Fruit fly (Drosophila melanogaster) whole organism, embryonic: ENCODE measurements around the gene Hez.
A peak's percentile ranks its signal among the peaks of the same experiment; 100 is the strongest.

ENCODE experiments used
- Bdp1 ChIP-seq: fragments of 200-800 bp; sonication (Bioruptor generic); optimal IDR thresholded peaks from 3 replicates; lab custom pipeline; 2016; ENCODE audit warnings: missing biosample characterization, missing genetic modification characterization
- Bgb ChIP-seq: fragments of 200-800 bp; sonication (Bioruptor generic); IDR thresholded peaks from 2 replicates; pipeline ENCODE4 v1.3.6; 2022; ENCODE audit warnings: missing biosample characterization, missing genetic modification characterization; ENCODE audit not compliant: partially characterized antibody
- CG10654 ChIP-seq: fragments of 200-800 bp; sonication (Bioruptor generic); optimal IDR thresholded peaks from 2 replicates; lab custom pipeline; 2016; ENCODE audit warnings: missing biosample characterization, missing genetic modification characterization
- CG11696 ChIP-seq: fragments of 200-800 bp; sonication (Bioruptor generic); IDR thresholded peaks from 2 replicates; pipeline ENCODE4 v1.3.6; 2022; ENCODE audit warnings: missing biosample characterization, missing genetic modification characterization
- CG12155 ChIP-seq: fragments of 200-800 bp; sonication (Bioruptor generic); optimal IDR thresholded peaks from 3 replicates; lab custom pipeline; 2016; ENCODE audit warnings: missing biosample characterization, missing genetic modification characterization
- CG12299 ChIP-seq: fragments of 200-800 bp; sonication (Bioruptor generic); optimal IDR thresholded peaks from 2 replicates; lab custom pipeline; 2018; ENCODE audit warnings: missing biosample characterization, mild to moderate bottlenecking, missing genetic modification characterization
- CG12744 ChIP-seq: fragments of 200-800 bp; sonication (Bioruptor generic); optimal IDR thresholded peaks from 2 replicates; lab custom pipeline; 2016; ENCODE audit warnings: missing biosample characterization, missing genetic modification characterization
- CG12769 ChIP-seq: fragments of 200-800 bp; sonication (Bioruptor generic); optimal IDR thresholded peaks from 2 replicates; lab custom pipeline; 2019; ENCODE audit warnings: missing biosample characterization, mild to moderate bottlenecking, missing genetic modification characterization, moderate library complexity
- CG13775 ChIP-seq: fragments of 200-800 bp; sonication (Bioruptor generic); optimal IDR thresholded peaks from 3 replicates; lab custom pipeline; 2017; ENCODE audit warnings: missing biosample characterization, mild to moderate bottlenecking, missing genetic modification characterization
- CG13894 ChIP-seq: fragments of 200-800 bp; sonication (Bioruptor generic); optimal IDR thresholded peaks from 3 replicates; lab custom pipeline; 2018; ENCODE audit warnings: missing biosample characterization, mild to moderate bottlenecking, missing genetic modification characterization, moderate library complexity
- CG15696 ChIP-seq: fragments of 200-800 bp; sonication (Bioruptor generic); optimal IDR thresholded peaks from 2 replicates; lab custom pipeline; 2019; ENCODE audit warnings: missing biosample characterization, mild to moderate bottlenecking, missing genetic modification characterization, moderate library complexity
- CG16813 ChIP-seq: fragments of 200-800 bp; sonication (Bioruptor generic); IDR thresholded peaks from 3 replicates; pipeline ENCODE4 v1.3.6; 2022; ENCODE audit warnings: missing biosample characterization, missing genetic modification characterization; ENCODE audit not compliant: partially characterized antibody
- CG17385 ChIP-seq: fragments of 200-800 bp; sonication (Bioruptor generic); optimal IDR thresholded peaks from 3 replicates; lab custom pipeline; 2018; ENCODE audit warnings: missing biosample characterization, mild to moderate bottlenecking, missing genetic modification characterization
- CG1832 ChIP-seq: fragments of 200-800 bp; sonication (Bioruptor generic); optimal IDR thresholded peaks from 2 replicates; lab custom pipeline; 2017; ENCODE audit warnings: missing biosample characterization, mild to moderate bottlenecking, missing genetic modification characterization, inconsistent platforms
- CG18476 ChIP-seq: fragments of 200-800 bp; sonication (Bioruptor generic); optimal IDR thresholded peaks from 2 replicates; lab custom pipeline; 2016; ENCODE audit warnings: missing biosample characterization, mild to moderate bottlenecking, missing genetic modification characterization
- CG34224 ChIP-seq: fragments of 200-800 bp; sonication (Bioruptor generic); IDR thresholded peaks from 3 replicates; pipeline ENCODE4 v1.3.6; 2022; ENCODE audit warnings: missing biosample characterization, missing genetic modification characterization; ENCODE audit not compliant: partially characterized antibody
- CG4707 ChIP-seq: fragments of 200-800 bp; sonication (Bioruptor generic); optimal IDR thresholded peaks from 2 replicates; lab custom pipeline; 2018; ENCODE audit warnings: missing biosample characterization, mild to moderate bottlenecking, missing genetic modification characterization, moderate library complexity
- CG4854 ChIP-seq: fragments of 200-800 bp; sonication (Bioruptor generic); optimal IDR thresholded peaks from 2 replicates; lab custom pipeline; 2016; ENCODE audit warnings: missing biosample characterization, missing genetic modification characterization, inconsistent platforms
- CG6683 ChIP-seq: fragments of 200-800 bp; sonication (Bioruptor generic); optimal IDR thresholded peaks from 2 replicates; lab custom pipeline; 2017; ENCODE audit warnings: missing biosample characterization, mild to moderate bottlenecking, missing genetic modification characterization, missing genetic modification reagents
- CG7963 ChIP-seq: fragments of 200-800 bp; sonication (Bioruptor generic); IDR thresholded peaks from 3 replicates; pipeline ENCODE4 v1.3.6; 2022; ENCODE audit warnings: missing biosample characterization, missing genetic modification characterization; ENCODE audit not compliant: partially characterized antibody
- CG9215 ChIP-seq: fragments of 200-800 bp; sonication (Bioruptor generic); IDR thresholded peaks from 2 replicates; pipeline ENCODE4 v1.3.6; 2022; ENCODE audit warnings: missing biosample characterization, missing genetic modification characterization
- D ChIP-seq, 2 experiments: fragments of 200-800 bp in 1 of 2; fragments of >200 bp in 1 of 2; sonication (Bioruptor generic) in 1 of 2; optimal IDR thresholded peaks; 2 replicates in 1 of 2; 3 replicates in 1 of 2; lab custom pipeline; 2017; ENCODE audit warnings: mild to moderate bottlenecking in 1 of 2, missing biosample characterization in 1 of 2, missing genetic modification characterization in 1 of 2, missing genetic modification reagents in 1 of 2
- Doc3 ChIP-seq: fragments of 200-800 bp; sonication (Bioruptor generic); IDR thresholded peaks from 3 replicates; pipeline ENCODE4 v1.3.6; 2022; ENCODE audit warnings: missing biosample characterization, missing genetic modification characterization; ENCODE audit not compliant: partially characterized antibody
- Fer3 ChIP-seq: fragments of 200-800 bp; sonication (Bioruptor generic); optimal IDR thresholded peaks from 2 replicates; lab custom pipeline; 2018; ENCODE audit warnings: missing biosample characterization, mild to moderate bottlenecking, missing genetic modification characterization, moderate library complexity
- HLH4C ChIP-seq: fragments of 200-800 bp; sonication (Bioruptor generic); IDR thresholded peaks from 3 replicates; pipeline ENCODE4 v1.3.6; 2022; ENCODE audit warnings: missing biosample characterization, missing genetic modification characterization; ENCODE audit not compliant: partially characterized antibody
- HmgD ChIP-seq: fragments of 200-800 bp; sonication (Bioruptor generic); optimal IDR thresholded peaks from 3 replicates; lab custom pipeline; 2016; ENCODE audit warnings: missing biosample characterization, missing genetic modification characterization
- Lhr ChIP-seq: fragments of 200-800 bp; sonication (Bioruptor generic); optimal IDR thresholded peaks from 3 replicates; lab custom pipeline; 2017; ENCODE audit warnings: mild to moderate bottlenecking, missing biosample characterization, missing genetic modification reagents, missing genetic modification characterization
- Meics ChIP-seq: fragments of 200-800 bp; sonication (Bioruptor generic); optimal IDR thresholded peaks from 2 replicates; lab custom pipeline; 2017; ENCODE audit warnings: missing biosample characterization, mild to moderate bottlenecking, missing genetic modification characterization
- Myb ChIP-seq: fragments of 200-800 bp; sonication (Bioruptor generic); optimal IDR thresholded peaks from 2 replicates; lab custom pipeline; 2016; ENCODE audit warnings: missing biosample characterization, missing genetic modification characterization
- Pdp1 ChIP-seq, 2 experiments: fragments of 200-800 bp; sonication (Bioruptor generic); optimal IDR thresholded peaks; 3 replicates each; lab custom pipeline; 2016; ENCODE audit warnings: missing biosample characterization in 2 of 2, missing genetic modification characterization in 2 of 2, mild to moderate bottlenecking in 1 of 2, moderate library complexity in 1 of 2
- Rx ChIP-seq: fragments of 200-800 bp; sonication (Bioruptor generic); IDR thresholded peaks from 2 replicates; pipeline ENCODE4 v1.3.6; 2022; ENCODE audit warnings: missing biosample characterization, missing genetic modification characterization
- TFAM ChIP-seq: fragments of 200-800 bp; sonication (Bioruptor generic); optimal IDR thresholded peaks from 2 replicates; lab custom pipeline; 2017; ENCODE audit warnings: missing biosample characterization, missing genetic modification characterization, inconsistent platforms
- Xrp1 ChIP-seq: fragments of 200-800 bp; sonication (Bioruptor generic); IDR thresholded peaks from 2 replicates; pipeline ENCODE4 v1.3.6; 2022; ENCODE audit warnings: missing biosample characterization, missing genetic modification characterization
- YL-1 ChIP-seq: fragments of 200-800 bp; sonication (Bioruptor generic); optimal IDR thresholded peaks from 3 replicates; lab custom pipeline; 2017; ENCODE audit warnings: missing biosample characterization, mild to moderate bottlenecking, missing genetic modification characterization
- al ChIP-seq: fragments of 200-800 bp; sonication (Bioruptor generic); IDR thresholded peaks from 2 replicates; pipeline ENCODE4 v1.3.6; 2022; ENCODE audit warnings: missing biosample characterization, missing genetic modification characterization
- ara ChIP-seq: fragments of 200-800 bp; sonication (Bioruptor generic); IDR thresholded peaks from 2 replicates; pipeline ENCODE4 v1.3.6; 2022; ENCODE audit warnings: missing biosample characterization, missing genetic modification characterization
- ase ChIP-seq: fragments of 200-800 bp; sonication (Bioruptor generic); IDR thresholded peaks from 3 replicates; pipeline ENCODE4 v1.3.6; 2022; ENCODE audit warnings: missing biosample characterization, missing genetic modification characterization
- bcd ChIP-seq: fragments of 200-800 bp; sonication (Bioruptor generic); optimal IDR thresholded peaks from 2 replicates; lab custom pipeline; 2017; ENCODE audit warnings: missing biosample characterization, mild to moderate bottlenecking, missing genetic modification characterization
- crp ChIP-seq, 2 experiments: fragments of 200-800 bp; sonication (Bioruptor generic); optimal IDR thresholded peaks; 2 replicates in 1 of 2; 3 replicates in 1 of 2; lab custom pipeline; 2017; ENCODE audit warnings: missing biosample characterization in 2 of 2, missing genetic modification characterization in 2 of 2, mild to moderate bottlenecking in 1 of 2, moderate library complexity in 1 of 2
- cwo ChIP-seq: fragments of 200-800 bp; sonication (Bioruptor generic); optimal IDR thresholded peaks from 3 replicates; lab custom pipeline; 2017; ENCODE audit warnings: missing biosample characterization, missing genetic modification characterization, mild to moderate bottlenecking, moderate library complexity, missing genetic modification reagents
- eyg ChIP-seq: fragments of 200-800 bp; sonication (Bioruptor generic); optimal IDR thresholded peaks from 3 replicates; lab custom pipeline; 2016; ENCODE audit warnings: missing biosample characterization, missing genetic modification characterization
- gsb-n ChIP-seq: fragments of 200-800 bp; sonication (Bioruptor generic); optimal IDR thresholded peaks from 3 replicates; lab custom pipeline; 2018; ENCODE audit warnings: missing biosample characterization, mild to moderate bottlenecking, missing genetic modification characterization
- hbn ChIP-seq: fragments of 200-800 bp; sonication (Bioruptor generic); IDR thresholded peaks from 2 replicates; pipeline ENCODE4 v1.3.6; 2022; ENCODE audit warnings: missing biosample characterization, missing genetic modification characterization; ENCODE audit not compliant: partially characterized antibody
- scrt ChIP-seq: fragments of 200-800 bp; sonication (Bioruptor generic); optimal IDR thresholded peaks from 2 replicates; lab custom pipeline; 2018; ENCODE audit warnings: missing biosample characterization, mild to moderate bottlenecking, missing genetic modification characterization, moderate library complexity
- sisA ChIP-seq: fragments of 200-800 bp; sonication (Bioruptor generic); IDR thresholded peaks from 2 replicates; pipeline ENCODE4 v1.3.6; 2022; ENCODE audit warnings: missing biosample characterization, missing genetic modification characterization
- sna ChIP-seq: fragments of 200-800 bp; sonication (Bioruptor generic); IDR thresholded peaks from 2 replicates; pipeline ENCODE4 v1.3.6; 2022; ENCODE audit warnings: missing biosample characterization, missing genetic modification characterization; ENCODE audit not compliant: partially characterized antibody
- so ChIP-seq: fragments of 200-800 bp; sonication (Bioruptor generic); IDR thresholded peaks from 3 replicates; pipeline ENCODE4 v1.3.6; 2022; ENCODE audit warnings: missing biosample characterization, missing genetic modification characterization
- tx ChIP-seq: fragments of 200-800 bp; sonication (Bioruptor generic); optimal IDR thresholded peaks from 2 replicates; lab custom pipeline; 2016; ENCODE audit warnings: missing biosample characterization, missing genetic modification characterization

Hez gene

dm6 chr3L:9899046-9899659 lies 4.6 kb upstream of the Hez start, which contains the start of gene nudE (continued):
- TF ChIP-seq CG13894, result no peak
- no peak for TF ChIP-seq eyg (GFP tag; lab: Kevin White, UChicago)
- no peak for TF ChIP-seq CG9215 (GFP tag; lab: Robert Waterston, UW)
- TF ChIP-seq Doc3 (GFP tag; lab: Robert Waterston, UW), result no peak
- peak; percentile 98 for TF ChIP-seq Myb (GFP tag; lab: Kevin White, UChicago)
- TF ChIP-seq CG12155 (GFP tag; lab: Kevin White, UChicago), result peak; percentile 19
- TF ChIP-seq CG12299 (tag; lab: Kevin White, UChicago), result peak; percentile 46
- no peak for TF ChIP-seq ase
- TF ChIP-seq CG12744 (GFP tag; lab: Kevin White, UChicago), result no peak
- no peak for TF ChIP-seq CG11696
- no peak for TF ChIP-seq CG1832 (GFP tag; lab: Kevin White, UChicago)
- no peak for TF ChIP-seq Meics
- no peak for TF ChIP-seq CG18476
- TF ChIP-seq sisA, result peak; percentile 18; the same call in 1 of the 2 replicates
- no peak for TF ChIP-seq CG16813 (GFP tag; lab: Robert Waterston, UW)
- TF ChIP-seq CG4707 (GFP tag; lab: Kevin White, UChicago), result no peak
- TF ChIP-seq CG12769 (tag; lab: Kevin White, UChicago), result no peak
- no peak for TF ChIP-seq hbn (GFP tag; lab: Robert Waterston, UW)
- no peak for TF ChIP-seq CG4854 (GFP tag; lab: Kevin White, UChicago)
- TF ChIP-seq Lhr, result no peak
- TF ChIP-seq Rx (GFP tag; lab: Robert Waterston, UW), result 0 out of 2 replicates have a peak, but pooled peaks have one; percentile 11
- TF ChIP-seq ara (GFP tag; lab: Robert Waterston, UW), result no peak; the same call in 1 of the 2 replicates
- TF ChIP-seq scrt (GFP tag; lab: Kevin White, UChicago), result no peak
- no peak for TF ChIP-seq HLH4C (GFP tag; lab: Robert Waterston, UW)
- TF ChIP-seq cwo, result no peak
- TF ChIP-seq al (GFP tag; lab: Robert Waterston, UW), result no peak
- peak in 1 of 2 experiments; percentile 18 for TF ChIP-seq Pdp1 (GFP tag; optimal IDR thresholded peaks at IDR 0.05; lab: Kevin White, UChicago)
- TF ChIP-seq CG6683 (GFP tag; lab: Kevin White, UChicago), result no peak
- no peak for TF ChIP-seq TFAM
- peak; percentile 77 for TF ChIP-seq YL-1 (GFP tag; lab: Kevin White, UChicago)
- peak; percentile 13 for TF ChIP-seq bcd (GFP tag; lab: Kevin White, UChicago)
- TF ChIP-seq gsb-n (tag; lab: Kevin White, UChicago), result no peak
- no peak for TF ChIP-seq Bdp1 (GFP tag; lab: Kevin White, UChicago)
- peak; percentile 22 for TF ChIP-seq CG17385
- TF ChIP-seq tx, result no peak
- TF ChIP-seq CG15696, result no peak
- TF ChIP-seq so (GFP tag; lab: Robert Waterston, UW), result no peak
- TF ChIP-seq CG13775 (GFP tag; lab: Kevin White, UChicago), result no peak
- TF ChIP-seq crp (GFP tag; optimal IDR thresholded peaks at IDR 0.05; lab: Kevin White, UChicago), result peak in 1 of 2 experiments; percentile 63
- peak; percentile 10 for TF ChIP-seq HmgD
- peak; percentile 22; the same call in 1 of the 2 replicates for TF ChIP-seq Bgb
- no peak for TF ChIP-seq CG10654 (GFP tag; lab: Kevin White, UChicago)
- no peak for TF ChIP-seq sna
- no peak for TF ChIP-seq CG34224 (GFP tag; lab: Robert Waterston, UW)
- TF ChIP-seq D (optimal IDR thresholded peaks at IDR 0.05; lab: Kevin White, UChicago), result no peak
- no peak for TF ChIP-seq D (GFP tag; optimal IDR thresholded peaks at IDR 0.05; lab: Kevin White, UChicago)
- no peak for TF ChIP-seq CG7963 (GFP tag; lab: Robert Waterston, UW)
- peak; percentile 33 for TF ChIP-seq Fer3
- TF ChIP-seq Xrp1 (GFP tag; lab: Robert Waterston, UW), result 0 out of 2 replicates have a peak, but pooled peaks have one; percentile 21
